Fruit fly (Drosophila melanogaster) whole organism, adult: ENCODE data around the gene Rilpl.

Experiments
- CG11617 ChIP-seq: fragments of 200-800 bp; sonication (Bioruptor generic); optimal IDR thresholded peaks from 2 replicates; lab custom pipeline; 2017; ENCODE audit warnings: mild to moderate bottlenecking, missing biosample characterization, missing genetic modification reagents, missing genetic modification characterization
- CG12768 ChIP-seq: fragments of 200-800 bp; sonication (Bioruptor generic); optimal IDR thresholded peaks from 2 replicates; lab custom pipeline; 2017; ENCODE audit warnings: missing biosample characterization, missing genetic modification characterization, mild to moderate bottlenecking, moderate library complexity, missing genetic modification reagents
- CG14711 ChIP-seq: fragments of 200-800 bp; sonication (Bioruptor generic); optimal IDR thresholded peaks from 2 replicates; lab custom pipeline; 2018; ENCODE audit warnings: missing biosample characterization, mild to moderate bottlenecking, missing genetic modification characterization, moderate library complexity
- CG1620 ChIP-seq: fragments of 200-800 bp; sonication (Bioruptor generic); optimal IDR thresholded peaks from 2 replicates; lab custom pipeline; 2016; ENCODE audit warnings: missing biosample characterization, missing genetic modification characterization
- CG33017 ChIP-seq: fragments of 200-800 bp; sonication (Bioruptor generic); optimal IDR thresholded peaks from 2 replicates; lab custom pipeline; 2018; ENCODE audit warnings: missing biosample characterization, mild to moderate bottlenecking, missing genetic modification characterization, moderate library complexity
- CG5204 ChIP-seq: fragments of 200-800 bp; sonication (Bioruptor generic); optimal IDR thresholded peaks from 2 replicates; lab custom pipeline; 2016; ENCODE audit warnings: missing biosample characterization, missing genetic modification characterization
- CG7045 ChIP-seq: fragments of 200-800 bp; sonication (Bioruptor generic); optimal IDR thresholded peaks from 2 replicates; lab custom pipeline; 2017; ENCODE audit warnings: missing biosample characterization, mild to moderate bottlenecking, missing genetic modification characterization
- Clk ChIP-seq: fragments of 200-800 bp; sonication (Bioruptor generic); optimal IDR thresholded peaks from 2 replicates; lab custom pipeline; 2017; ENCODE audit warnings: missing biosample characterization, missing genetic modification characterization
- Crg-1 ChIP-seq: fragments of 200-800 bp; sonication (Bioruptor generic); optimal IDR thresholded peaks from 2 replicates; lab custom pipeline; 2016; ENCODE audit warnings: missing biosample characterization, missing genetic modification characterization
- Hr96 ChIP-seq: fragments of 200-800 bp; sonication (Bioruptor generic); optimal IDR thresholded peaks from 2 replicates; lab custom pipeline; 2016; ENCODE audit warnings: missing biosample characterization, missing genetic modification characterization
- Mnt ChIP-seq: fragments of 200-800 bp; sonication (Bioruptor generic); optimal IDR thresholded peaks from 2 replicates; lab custom pipeline; 2016; ENCODE audit warnings: missing biosample characterization, mild to moderate bottlenecking, missing genetic modification characterization
- bab1 ChIP-seq: fragments of 200-800 bp; sonication (Bioruptor generic); optimal IDR thresholded peaks from 3 replicates; lab custom pipeline; 2019; ENCODE audit warnings: missing biosample characterization, mild to moderate bottlenecking, missing genetic modification characterization, moderate library complexity
- cic ChIP-seq: fragments of 200-800 bp; sonication (Bioruptor generic); optimal IDR thresholded peaks from 2 replicates; lab custom pipeline; 2017; ENCODE audit warnings: missing biosample characterization, mild to moderate bottlenecking, missing genetic modification characterization, moderate library complexity
- cnc ChIP-seq, 2 experiments: fragments of >200 bp; optimal IDR thresholded peaks; 2 replicates each; lab custom pipeline; 2017
- kay ChIP-seq: fragments of 200-800 bp; sonication (Bioruptor generic); peaks from one replicate; lab custom pipeline; 2016; ENCODE audit warnings: missing biosample characterization, missing genetic modification characterization, borderline replicate concordance
- ovo ChIP-seq: fragments of 200-800 bp; sonication (Bioruptor generic); optimal IDR thresholded peaks from 2 replicates; lab custom pipeline; 2016; ENCODE audit warnings: missing biosample characterization, missing genetic modification characterization
- pad ChIP-seq: fragments of 200-800 bp; sonication (Bioruptor generic); optimal IDR thresholded peaks from 3 replicates; lab custom pipeline; 2017; ENCODE audit warnings: missing biosample characterization, missing genetic modification characterization, mild to moderate bottlenecking, moderate library complexity, missing genetic modification reagents
- tj ChIP-seq: fragments of 200-800 bp; sonication (Bioruptor generic); optimal IDR thresholded peaks from 3 replicates; lab custom pipeline; 2017; ENCODE audit warnings: missing biosample characterization, mild to moderate bottlenecking, missing genetic modification characterization, moderate library complexity
- toe ChIP-seq: fragments of 200-800 bp; sonication (Bioruptor generic); optimal IDR thresholded peaks from 2 replicates; lab custom pipeline; 2016; ENCODE audit warnings: missing biosample characterization, missing genetic modification characterization

Rilpl gene

DNA sequence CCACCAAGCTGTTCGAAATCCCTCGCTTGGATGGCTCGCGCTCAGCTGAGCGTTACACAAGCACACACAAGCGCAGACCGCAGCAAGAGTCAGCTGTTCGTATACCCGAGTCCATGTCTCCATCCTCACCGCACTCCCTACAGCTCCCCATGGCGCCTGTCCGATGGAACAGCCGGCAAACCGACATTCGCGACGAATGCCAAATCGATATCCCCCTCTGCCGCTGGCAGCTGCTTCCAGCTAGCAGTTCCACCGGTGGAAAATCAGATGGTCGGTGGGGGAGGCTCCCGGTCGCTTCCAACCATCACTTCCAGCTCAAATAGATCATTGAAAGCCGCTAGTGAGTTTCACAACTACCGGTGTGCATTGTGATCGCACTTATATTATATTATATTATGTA, 17.5 kb downstream of the Rilpl start:
- no peak for TF ChIP-seq ovo (GFP tag; lab: Kevin White, UChicago)
- no peak for TF ChIP-seq CG11617
- no peak for TF ChIP-seq CG7045 (GFP tag; lab: Kevin White, UChicago)
- TF ChIP-seq CG33017 (tag; lab: Kevin White, UChicago): no peak
- no peak for TF ChIP-seq CG5204 (GFP tag; lab: Kevin White, UChicago)
- TF ChIP-seq cic (GFP tag; lab: Kevin White, UChicago): no peak
- no peak for TF ChIP-seq tj (GFP tag; lab: Kevin White, UChicago)
- no peak for TF ChIP-seq toe (GFP tag; lab: Kevin White, UChicago)
- TF ChIP-seq Crg-1 (GFP tag; lab: Kevin White, UChicago): no peak
- no peak for TF ChIP-seq Mnt
- no peak for TF ChIP-seq CG14711 (tag; lab: Kevin White, UChicago)
- no peak for TF ChIP-seq pad (GFP tag; lab: Kevin White, UChicago)
- no peak for TF ChIP-seq CG12768 (GFP tag; lab: Kevin White, UChicago)
- no peak for TF ChIP-seq CG1620 (GFP tag; lab: Kevin White, UChicago)
- TF ChIP-seq Clk (GFP tag; lab: Kevin White, UChicago): no peak
- no peak for TF ChIP-seq Hr96
- no peak for TF ChIP-seq bab1 (GFP tag; lab: Kevin White, UChicago)
- no peak for TF ChIP-seq cnc (optimal IDR thresholded peaks at IDR 0.05; lab: Kevin White, UChicago)
- no peak for TF ChIP-seq kay

DNA sequence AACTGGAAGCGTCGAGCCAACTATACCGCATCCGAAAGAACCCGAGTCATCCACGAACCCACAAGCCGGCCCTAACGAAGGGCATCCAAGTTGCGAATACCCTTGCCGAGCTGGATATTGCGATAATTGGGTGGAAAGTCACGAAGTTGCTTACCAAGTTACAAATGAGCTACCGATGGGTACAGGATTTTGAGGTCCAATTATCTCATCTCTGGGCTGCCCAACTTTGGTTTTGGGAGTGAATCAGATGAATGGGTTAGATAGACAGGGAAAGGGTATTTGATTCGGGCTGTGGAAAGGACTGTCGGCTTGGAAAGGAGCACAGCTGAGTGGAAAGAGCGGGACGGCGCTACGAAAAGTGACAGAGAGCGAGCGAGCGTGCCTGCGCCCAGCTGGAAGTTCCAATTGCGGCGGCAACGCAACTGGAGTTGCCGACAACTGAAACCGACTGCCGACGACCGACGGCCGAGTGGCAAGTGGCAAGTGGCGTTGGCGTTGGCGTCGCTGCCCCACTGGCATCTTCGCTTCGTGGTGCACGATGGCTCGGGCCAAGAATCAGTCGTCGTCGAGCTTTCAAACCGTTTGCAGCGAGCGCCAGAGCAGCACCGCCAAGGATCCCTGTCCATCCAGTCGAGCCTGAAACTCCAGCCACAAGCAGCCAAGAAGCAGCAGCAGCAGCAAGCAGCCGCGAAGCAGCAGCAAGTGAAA, 18.5 kb downstream of the Rilpl start:
- TF ChIP-seq Mnt (no peak), Clk (GFP tag; lab: Kevin White, UChicago) (no peak), toe (GFP tag; lab: Kevin White, UChicago) (no peak), CG33017 (tag; lab: Kevin White, UChicago) (no peak)

DNA sequence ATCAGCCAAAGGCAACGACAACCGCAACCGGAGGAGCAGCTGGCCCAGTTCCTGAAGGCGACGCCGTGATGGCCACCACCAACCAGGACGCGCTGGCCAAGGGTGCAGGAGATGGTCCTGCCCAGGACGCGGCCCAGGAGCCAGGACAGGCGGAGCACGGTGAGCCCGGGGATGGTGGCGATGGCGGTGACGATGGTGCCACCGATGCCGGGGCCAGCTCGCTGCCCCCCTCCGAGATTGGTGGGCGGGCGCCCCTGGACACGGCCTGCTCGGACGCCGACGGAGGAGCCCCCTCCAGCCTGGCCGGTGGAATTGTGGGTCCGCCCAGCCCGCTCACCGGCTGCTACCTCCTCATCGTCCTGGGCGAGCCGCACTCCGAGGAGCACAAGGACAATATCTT, 21.4 kb downstream of the Rilpl start:
- no peak for TF ChIP-seq CG33017 (tag; lab: Kevin White, UChicago)
- no peak for TF ChIP-seq cnc (optimal IDR thresholded peaks at IDR 0.05; lab: Kevin White, UChicago)
- TF ChIP-seq toe (GFP tag; lab: Kevin White, UChicago): no peak
- TF ChIP-seq pad (GFP tag; lab: Kevin White, UChicago): no peak
